Fruit fly (Drosophila melanogaster) Kc167 (cell line): ENCODE data around the gene Rsf1.

Experiments
- Myc ChIP-seq: fragments of >200 bp; optimal IDR thresholded peaks from 2 replicates; lab custom pipeline; 2017; ENCODE audit warnings: missing external identifiers
- Sin3A ChIP-seq: fragments of >200 bp; optimal IDR thresholded peaks from 2 replicates; lab custom pipeline; 2018; ENCODE audit warnings: missing external identifiers
- h ChIP-seq: fragments of >200 bp; optimal IDR thresholded peaks from 3 replicates; lab custom pipeline; 2018; ENCODE audit warnings: missing external identifiers
- insv ChIP-seq: fragments of >200 bp; optimal IDR thresholded peaks from 3 replicates; lab custom pipeline; 2018; ENCODE audit warnings: missing external identifiers
- psq ChIP-seq: fragments of >200 bp; optimal IDR thresholded peaks from 2 replicates; lab custom pipeline; 2017; ENCODE audit warnings: missing external identifiers
- ttk ChIP-seq: sonication (Bioruptor generic); optimal IDR thresholded peaks from 2 replicates; lab custom pipeline; 2017; ENCODE audit warnings: missing external identifiers

The Rsf1 gene

DNA sequence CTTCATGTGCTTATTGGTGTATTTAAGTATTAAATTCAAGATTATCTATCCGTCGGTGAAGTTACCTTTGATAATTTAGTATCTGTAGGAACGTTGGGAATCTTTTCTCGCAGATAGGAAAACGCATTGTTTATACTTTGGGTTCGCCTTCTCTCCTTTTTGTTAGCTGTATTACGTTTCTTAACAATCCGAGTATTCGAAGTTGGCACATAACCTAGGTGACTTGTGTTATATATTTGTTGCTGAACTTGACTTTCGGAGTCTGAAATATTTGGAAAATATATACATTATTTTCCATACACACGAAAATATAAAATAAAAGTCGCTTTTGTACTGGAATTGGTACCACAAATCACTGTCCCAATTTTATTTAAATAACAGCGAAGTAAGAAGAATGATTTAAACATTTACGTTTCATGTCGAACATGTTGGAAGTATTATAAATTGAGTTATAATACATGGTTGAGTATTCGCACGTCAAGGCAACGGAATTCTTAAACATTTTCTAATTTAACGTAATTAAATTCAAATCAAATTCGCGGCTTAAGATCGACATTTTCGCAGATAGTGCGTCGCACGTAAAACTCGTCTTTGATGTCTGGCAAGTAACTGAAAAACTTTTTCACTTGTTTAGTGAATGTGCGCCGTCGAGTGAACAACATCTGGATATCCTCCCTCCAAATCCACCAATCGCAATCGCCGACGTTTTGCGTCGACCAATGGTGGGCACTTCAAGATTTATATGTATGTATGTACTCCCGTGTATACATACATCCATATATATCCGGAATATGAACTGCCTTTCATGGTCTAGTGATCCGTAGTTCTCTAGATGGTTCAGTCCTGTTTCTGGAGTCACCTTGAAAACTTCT, 31.7 kb upstream of the Rsf1 start, which contains the start of gene Hand:
Gene Hand (minus strand): TSS at position 588 of the 872 bp plus-strand sequence.
- no peak for TF ChIP-seq insv
- TF ChIP-seq psq: no peak
- no peak for TF ChIP-seq h (lab: Kevin White, UChicago)
- TF ChIP-seq Myc (lab: Kevin White, UChicago): no peak
- no peak for TF ChIP-seq ttk
- TF ChIP-seq Sin3A (lab: Kevin White, UChicago): no peak

DNA sequence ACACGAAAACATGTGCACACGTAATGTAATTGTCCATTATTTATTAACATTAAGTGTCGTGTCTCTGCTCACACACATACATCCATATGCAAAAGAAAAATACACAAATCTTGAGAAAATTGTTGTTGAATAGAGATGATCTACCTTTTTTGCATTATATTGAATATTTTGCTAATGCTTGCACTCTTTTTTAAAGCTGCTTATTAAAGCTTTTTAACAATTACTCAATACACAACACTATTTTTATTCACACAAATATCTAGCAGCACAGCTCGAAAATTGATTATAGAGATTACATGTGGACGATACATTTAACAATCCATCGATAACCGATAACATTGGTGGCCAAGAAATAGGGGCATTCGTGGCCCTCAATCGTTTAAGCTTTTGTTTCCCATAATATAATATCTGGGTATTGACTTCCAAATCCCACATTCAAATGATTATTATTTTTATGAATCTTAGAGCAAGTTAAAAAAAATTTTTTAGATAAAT, 28.8 kb upstream of the Rsf1 start, which contains the start of gene Ufd4:
Gene Ufd4 (minus strand): TSS at position 300 of the 495 bp plus-strand sequence.
- no peak for TF ChIP-seq insv
- no peak for TF ChIP-seq ttk
- no peak for TF ChIP-seq Myc (lab: Kevin White, UChicago)
- no peak for TF ChIP-seq Sin3A (lab: Kevin White, UChicago)
- no peak for TF ChIP-seq h (lab: Kevin White, UChicago)
- no peak for TF ChIP-seq psq

DNA sequence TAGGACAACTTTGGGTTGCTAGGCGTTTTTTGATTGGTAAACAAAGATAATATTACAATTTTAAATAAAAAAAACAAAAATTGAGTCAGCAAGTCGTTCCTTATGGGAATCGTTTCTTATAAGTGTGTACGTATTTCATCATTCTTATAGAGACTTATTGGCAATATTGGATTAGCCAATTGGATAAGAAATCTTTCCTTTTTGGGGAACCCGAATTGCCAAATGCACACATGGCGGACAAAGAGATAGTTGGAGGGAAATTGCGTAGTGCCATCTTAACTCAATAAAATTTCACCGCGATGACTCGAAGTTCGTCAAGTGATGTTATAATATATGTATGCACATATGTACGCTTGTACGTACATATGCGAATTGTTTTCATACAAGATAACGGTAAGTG, 27.9 kb upstream of the Rsf1 start:
- TF ChIP-seq psq (no peak), Myc (lab: Kevin White, UChicago) (no peak), Sin3A (lab: Kevin White, UChicago) (no peak), h (lab: Kevin White, UChicago) (no peak), insv (no peak), ttk (no peak)

DNA sequence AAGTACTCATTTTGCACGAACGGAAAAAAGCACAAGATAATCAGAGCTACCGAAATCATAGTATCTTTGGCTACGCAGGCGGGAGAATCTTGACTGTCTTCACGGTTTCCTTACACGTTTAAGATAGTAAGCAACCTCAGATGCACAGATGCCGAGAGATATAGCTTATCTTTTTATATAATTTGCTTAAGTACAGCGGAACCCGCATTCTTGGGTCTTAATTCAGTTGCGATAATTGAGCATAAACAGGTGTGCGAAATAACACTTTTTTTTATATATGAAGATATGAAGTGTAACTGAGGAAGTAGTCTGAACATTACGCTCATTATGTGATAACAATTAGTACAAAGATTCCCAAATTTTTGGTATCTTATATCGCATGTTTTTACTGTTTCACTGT, 17.4 kb upstream of the Rsf1 start, which contains the start of gene CG34043:
Gene CG34043 (minus strand): TSS at position 101 of the 400 bp plus-strand sequence.
- no peak for TF ChIP-seq Sin3A (lab: Kevin White, UChicago)
- no peak for TF ChIP-seq h (lab: Kevin White, UChicago)
- no peak for TF ChIP-seq insv
- no peak for TF ChIP-seq Myc (lab: Kevin White, UChicago)
- TF ChIP-seq psq: no peak
- no peak for TF ChIP-seq ttk

DNA sequence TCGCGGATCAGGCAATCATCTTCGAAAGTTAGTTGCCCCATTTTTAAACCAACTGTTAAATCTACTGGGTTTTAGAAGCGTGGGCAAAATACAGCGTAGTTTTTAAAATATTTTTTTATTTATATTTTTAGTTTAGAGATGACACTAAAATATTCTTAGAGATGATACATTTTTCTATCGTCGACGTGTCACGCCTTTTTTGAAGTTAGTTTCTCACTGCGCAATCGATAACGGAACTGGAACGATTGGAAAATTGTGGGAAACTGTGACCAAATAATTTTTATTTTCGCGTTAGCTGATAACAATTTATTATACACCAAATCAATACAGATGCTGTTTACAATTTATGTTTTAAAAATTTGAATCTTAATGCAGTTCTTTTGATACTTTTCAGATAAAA, 15.3 kb upstream of the Rsf1 start, which contains the start of gene Utx:
Gene Utx (minus strand): TSS at position 154 of the 400 bp plus-strand sequence.
- TF ChIP-seq Myc (lab: Kevin White, UChicago): no peak
- TF ChIP-seq ttk: no peak
- TF ChIP-seq h (lab: Kevin White, UChicago): no peak
- no peak for TF ChIP-seq insv
- no peak for TF ChIP-seq psq
- no peak for TF ChIP-seq Sin3A (lab: Kevin White, UChicago)

DNA sequence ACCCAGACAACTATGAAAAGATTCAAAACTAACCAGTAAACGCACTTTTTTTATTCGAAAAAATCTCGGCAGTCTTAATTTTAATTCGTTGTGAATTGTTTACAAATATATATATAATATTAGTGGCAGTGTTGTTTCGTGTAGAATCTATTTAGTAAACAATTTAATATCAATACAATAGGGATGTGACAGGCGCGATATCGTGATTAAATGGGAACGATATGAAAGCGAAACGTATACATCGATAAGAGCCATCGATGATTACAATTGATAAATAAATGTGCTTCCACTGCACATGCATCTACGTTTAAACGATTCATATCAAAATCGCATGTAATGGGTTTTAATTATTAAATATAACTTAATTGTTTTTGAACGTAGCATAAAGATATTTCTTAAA, 14.0 kb upstream of the Rsf1 start:
- TF ChIP-seq Myc (lab: Kevin White, UChicago) (no peak), psq (no peak), ttk (no peak), Sin3A (lab: Kevin White, UChicago) (no peak), insv (no peak), h (lab: Kevin White, UChicago) (no peak)

DNA sequence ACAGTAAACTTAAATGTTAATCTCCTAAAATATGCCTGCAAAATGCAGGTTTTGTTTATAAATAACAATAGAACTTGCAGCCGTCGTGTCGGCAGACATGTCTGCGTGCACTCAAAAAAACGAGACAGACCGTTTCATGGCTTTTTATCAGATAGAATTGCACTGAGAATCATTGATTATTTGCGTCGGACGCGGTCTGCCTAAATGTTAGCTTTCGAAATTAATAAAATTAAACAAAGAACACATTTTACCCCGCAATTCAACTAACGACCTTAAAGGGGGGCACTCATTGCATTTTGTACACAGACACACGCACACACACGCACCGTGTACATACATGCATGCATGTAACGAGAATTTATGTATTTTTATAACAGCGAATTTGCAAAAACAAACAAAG, 13.5 kb upstream of the Rsf1 start:
- no peak for TF ChIP-seq Myc (lab: Kevin White, UChicago)

DNA sequence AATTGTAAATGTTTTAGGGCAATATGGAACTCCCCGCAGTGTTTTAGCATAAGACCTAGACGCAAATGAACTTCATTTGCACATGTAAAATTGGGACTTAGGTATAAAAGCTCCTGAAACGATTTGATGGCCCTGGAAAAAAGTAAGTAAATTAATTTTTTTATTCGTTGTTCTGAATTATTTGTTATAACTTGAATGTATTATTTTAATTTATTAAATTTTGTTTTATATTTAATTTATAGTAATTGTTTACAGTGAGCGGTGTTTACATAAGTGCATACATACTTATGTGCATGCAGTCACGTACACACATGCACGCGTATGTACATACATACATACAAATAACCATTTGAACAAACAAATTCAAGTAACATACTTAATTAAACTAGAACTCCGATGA, 13.1 kb upstream of the Rsf1 start:
- no peak for TF ChIP-seq h (lab: Kevin White, UChicago)
- TF ChIP-seq Sin3A (lab: Kevin White, UChicago): no peak
- no peak for TF ChIP-seq Myc (lab: Kevin White, UChicago)
- TF ChIP-seq insv: no peak
- no peak for TF ChIP-seq ttk
- no peak for TF ChIP-seq psq

DNA sequence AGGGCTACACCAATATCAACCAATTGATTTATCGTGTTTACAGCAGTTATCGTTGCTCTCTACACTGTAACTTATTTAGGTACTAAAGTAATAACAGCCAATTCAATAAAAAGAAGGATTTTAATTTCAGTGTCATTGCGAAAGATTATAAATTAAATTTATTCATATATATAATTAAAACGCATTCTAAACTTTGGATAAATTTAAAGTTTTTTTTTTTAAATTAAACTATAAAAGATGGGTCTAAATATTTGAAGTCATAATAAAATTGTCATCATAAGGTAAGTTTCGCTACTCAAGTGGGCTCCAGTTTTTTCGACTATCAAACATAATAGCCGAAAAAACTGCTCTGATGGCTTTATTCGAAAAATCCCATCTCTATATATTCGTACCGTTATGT, 8.9 kb upstream of the Rsf1 start, which contains the start of gene trk:
Gene trk (minus strand): TSS at position 101 of the 400 bp plus-strand sequence.
- no peak for TF ChIP-seq psq
- TF ChIP-seq h (lab: Kevin White, UChicago): no peak
- TF ChIP-seq Myc (lab: Kevin White, UChicago): no peak
- TF ChIP-seq ttk: no peak

DNA sequence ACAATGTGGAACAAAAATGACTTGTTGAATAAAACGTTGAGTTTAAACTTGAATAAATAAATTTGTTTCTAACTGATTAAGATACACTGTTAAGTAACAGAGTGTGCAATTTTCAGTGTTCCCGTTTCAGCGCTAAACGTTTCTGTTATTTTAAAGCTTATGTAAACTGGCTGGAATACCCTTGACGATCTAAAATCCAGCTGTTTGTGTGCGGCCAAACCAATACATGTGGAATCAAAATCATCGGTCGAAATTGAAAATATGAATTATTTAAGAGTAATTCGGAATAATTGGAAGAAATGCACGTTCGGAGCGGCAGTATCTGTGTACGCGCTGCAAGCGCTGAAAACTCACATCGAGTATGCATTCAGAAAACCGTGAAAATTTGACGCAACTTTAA, 6.5 kb upstream of the Rsf1 start, which contains the start of gene Mulk:
Gene Mulk (plus strand): TSS at position 198 of the 400 bp plus-strand sequence.
- no peak for TF ChIP-seq psq
- TF ChIP-seq h (lab: Kevin White, UChicago): no peak
- no peak for TF ChIP-seq Sin3A (lab: Kevin White, UChicago)
- TF ChIP-seq Myc (lab: Kevin White, UChicago): no peak
- no peak for TF ChIP-seq ttk
- no peak for TF ChIP-seq insv

DNA sequence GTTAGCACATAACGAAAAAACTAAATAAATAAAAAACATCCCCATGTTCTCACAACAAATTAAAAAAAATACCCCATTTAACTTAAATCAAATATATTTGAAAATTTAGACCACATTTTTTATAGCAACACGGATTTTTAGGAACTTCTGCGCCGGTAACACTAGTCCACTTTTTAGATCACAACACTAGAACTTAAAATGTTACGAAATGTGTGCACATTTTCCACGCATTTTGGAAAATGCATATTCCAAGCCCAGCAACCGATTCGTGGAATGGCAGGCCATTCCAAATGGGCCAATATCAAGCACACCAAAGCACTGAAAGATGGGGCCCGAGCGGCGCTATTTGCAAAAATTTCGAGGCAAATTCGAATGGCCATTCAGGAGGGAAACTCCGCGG, 5.3 kb upstream of the Rsf1 start, which contains the start of gene CG4957:
Gene CG4957 (plus strand): TSS at position 185 of the 400 bp plus-strand sequence.
- TF ChIP-seq insv (no peak), ttk (no peak)

DNA sequence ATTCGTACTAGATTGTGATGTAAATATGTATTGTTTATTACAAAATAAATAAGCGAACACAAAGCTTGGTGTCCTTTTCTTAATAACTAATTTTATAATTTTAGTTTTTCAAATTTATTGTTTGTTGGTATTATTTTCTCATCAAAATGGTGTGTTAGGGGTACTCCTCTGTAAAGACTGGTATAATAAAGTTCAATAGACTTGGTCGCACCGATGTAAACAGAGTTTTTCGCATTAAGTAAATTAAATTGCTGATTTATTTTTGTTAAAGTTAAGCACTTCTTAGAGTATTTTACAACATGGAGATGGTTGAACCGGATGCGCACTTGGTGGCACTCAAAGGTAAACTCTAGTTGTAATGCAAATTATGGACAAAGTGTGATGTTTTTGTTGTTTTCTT, 3.2 kb upstream of the Rsf1 start, which contains the start of gene CG4953:
Gene CG4953 (plus strand): TSS at position 193 of the 400 bp plus-strand sequence.
- no peak for TF ChIP-seq h (lab: Kevin White, UChicago)
- TF ChIP-seq insv: no peak
- TF ChIP-seq Sin3A (lab: Kevin White, UChicago): no peak
- TF ChIP-seq Myc (lab: Kevin White, UChicago): no peak
- no peak for TF ChIP-seq ttk
- no peak for TF ChIP-seq psq

DNA sequence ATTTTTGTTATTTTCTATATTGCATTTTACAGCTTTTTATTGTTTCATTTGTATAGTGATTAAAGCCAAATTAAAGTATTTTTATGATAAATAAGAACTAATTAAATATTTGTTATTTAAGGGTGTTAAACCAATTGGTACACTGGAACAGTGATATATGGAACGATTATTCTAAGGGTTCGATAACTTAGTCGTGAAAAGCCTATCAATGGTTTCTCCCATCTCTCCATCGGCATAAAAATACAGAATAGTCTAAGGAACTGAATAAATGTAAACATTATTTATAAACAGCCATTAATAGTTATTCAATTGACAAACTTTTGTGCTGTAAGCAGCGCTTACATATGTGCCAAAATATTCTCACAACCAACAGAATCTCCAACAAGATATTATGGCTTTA, 1.8 kb upstream of the Rsf1 start, which contains the start of gene Mob3:
Gene Mob3 (plus strand): TSS at position 208 of the 400 bp plus-strand sequence.
- TF ChIP-seq Sin3A (lab: Kevin White, UChicago) (no peak), h (lab: Kevin White, UChicago) (no peak)
